Fruit fly (Drosophila melanogaster): ENCODE measurements around the gene CG14441.
A peak's percentile ranks its signal among the peaks of the same experiment; 100 is the strongest.

Gene CG14441

DNA sequence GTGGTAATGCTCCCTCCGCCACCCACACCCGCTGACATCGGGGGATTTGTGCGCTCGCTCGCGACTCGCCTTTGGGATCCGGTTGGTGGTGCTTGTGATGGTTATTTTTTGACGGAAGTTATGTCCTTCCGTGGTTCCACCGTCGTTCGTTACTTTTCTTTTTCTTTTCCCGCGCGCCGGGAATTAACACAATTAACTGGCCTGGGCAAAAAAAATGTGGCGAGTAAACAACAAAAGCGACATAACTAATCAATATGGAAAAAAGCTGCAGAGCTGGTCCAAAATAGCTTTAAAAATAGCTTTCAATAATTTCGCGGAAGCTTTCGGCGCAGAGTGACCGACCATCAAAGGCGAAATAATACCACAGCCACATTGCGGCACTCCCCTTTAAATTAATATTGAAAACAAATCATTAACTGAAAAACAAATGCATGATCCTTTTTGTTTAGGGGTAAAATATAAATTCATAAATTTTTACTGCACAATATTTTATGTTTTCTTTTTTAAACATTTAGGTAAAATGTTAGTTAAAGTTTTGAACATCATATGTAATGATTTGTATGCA is 978 bp upstream of the CG14441 start, which contains the start of gene CG14440:
Gene CG14440, minus strand, starts transcription at position 320 of the 565 bp plus-strand sequence.
- TF ChIP-seq ac (GFP tag; optimal IDR thresholded peaks at IDR 0.05) (no peak), CG12219 (GFP tag; optimal IDR thresholded peaks at IDR 0.05) (no peak), CG11398 (GFP tag; optimal IDR thresholded peaks at IDR 0.05) (no peak), CG4707 (GFP tag; optimal IDR thresholded peaks at IDR 0.05) (no peak), CG7745 (tag; optimal IDR thresholded peaks at IDR 0.05) (no peak), lola (GFP tag; optimal IDR thresholded peaks at IDR 0.05) (no peak), Camta (GFP tag; optimal IDR thresholded peaks at IDR 0.05) (no peak), toy (GFP tag; IDR thresholded peaks at IDR 0.05) (no peak), ranshi (GFP tag; IDR thresholded peaks at IDR 0.05) (no peak), lilli (GFP tag; optimal IDR thresholded peaks at IDR 0.05) (no peak), az2 (GFP tag; optimal IDR thresholded peaks at IDR 0.05) (no peak), C15 (GFP tag; IDR thresholded peaks at IDR 0.05) (no peak), chinmo (GFP tag; IDR thresholded peaks at IDR 0.05; ENCODE audit: partially characterized antibody) (no peak), CG12942 (GFP tag; optimal IDR thresholded peaks at IDR 0.05) (no peak), dmrt11E (tag; optimal IDR thresholded peaks at IDR 0.05) (no peak), tap (tag; optimal IDR thresholded peaks at IDR 0.05) (no peak), Hmx (GFP tag; optimal IDR thresholded peaks at IDR 0.05) (no peak), knrl (GFP tag; IDR thresholded peaks at IDR 0.05; ENCODE audit: partially characterized antibody) (no peak), Med (GFP tag) (peak; percentile 77), CG6791 (GFP tag; IDR thresholded peaks at IDR 0.05; ENCODE audit: partially characterized antibody) (no peak), ATbp (GFP tag; optimal IDR thresholded peaks at IDR 0.05) (no peak), CG10959 (GFP tag; IDR thresholded peaks at IDR 0.05) (no peak), H15 (GFP tag; IDR thresholded peaks at IDR 0.05) (no peak), Trl (optimal IDR thresholded peaks at IDR 0.05) (no peak), Trl (GFP tag; optimal IDR thresholded peaks at IDR 0.05) (no peak), trh (GFP tag; optimal IDR thresholded peaks at IDR 0.05) (no peak), nom (GFP tag; optimal IDR thresholded peaks at IDR 0.05) (peak; percentile 33), Hr78 (GFP tag; optimal IDR thresholded peaks at IDR 0.05) (no peak), Dp (GFP tag; optimal IDR thresholded peaks at IDR 0.05) (peak; percentile 39), CG34376 (GFP tag; optimal IDR thresholded peaks at IDR 0.05) (peak; percentile 33), nerfin-1 (tag; optimal IDR thresholded peaks at IDR 0.05) (no peak), CG34422 (GFP tag; IDR thresholded peaks at IDR 0.05) (no peak; the same call in 2 of the 3 replicates), CG43689 (GFP tag; IDR thresholded peaks at IDR 0.05) (no peak), Ets65A (GFP tag) (no peak), HmgZ (tag; optimal IDR thresholded peaks at IDR 0.05) (peak; percentile 45), Blimp-1 (GFP tag; optimal IDR thresholded peaks at IDR 0.05) (no peak), CG6272 (GFP tag; IDR thresholded peaks at IDR 0.05) (no peak), Lhr (GFP tag; optimal IDR thresholded peaks at IDR 0.05) (peak; percentile 7), Dad (GFP tag; optimal IDR thresholded peaks at IDR 0.05) (no peak), Fer1 (GFP tag; optimal IDR thresholded peaks at IDR 0.05) (peak; percentile 41), CG11723 (GFP tag; optimal IDR thresholded peaks at IDR 0.05) (no peak), Hey (tag; optimal IDR thresholded peaks at IDR 0.05) (no peak), CG4360 (GFP tag; IDR thresholded peaks at IDR 0.05) (no peak), CG6689 (GFP tag; IDR thresholded peaks at IDR 0.05) (no peak), ems (GFP tag; optimal IDR thresholded peaks at IDR 0.05) (no peak), Gug (GFP tag; IDR thresholded peaks at IDR 0.05) (no peak), CG11504 (tag; optimal IDR thresholded peaks at IDR 0.05) (peak; percentile 1), CG9797 (GFP tag; optimal IDR thresholded peaks at IDR 0.05) (peak; percentile 35), YL-1 (GFP tag; optimal IDR thresholded peaks at IDR 0.05) (peak; percentile 54), Taf1 (GFP tag; IDR thresholded peaks at IDR 0.05) (no peak), vnd (GFP tag; IDR thresholded peaks at IDR 0.05; ENCODE audit: partially characterized antibody) (no peak)

Data from whole organism, embryonic.